Worm (Caenorhabditis elegans): Measurements from ENCODE around the gene wht-4.

Gene wht-4

ce11 chrII:3318839-3319238, 40.1 kb downstream of the wht-4 start:
- TF ChIP-seq unc-62 (GFP tag; optimal IDR thresholded peaks at IDR 0.05) (no peak), nhr-237 (tag; optimal IDR thresholded peaks at IDR 0.05) (no peak)

ce11 chrII:3322257-3322656, 43.5 kb downstream of the wht-4 start, which contains the start of gene Y46D2A.1:
Y46D2A.1 (plus strand) TSS chrII:3322557.
- TF ChIP-seq unc-120 (tag; optimal IDR thresholded peaks at IDR 0.05; ENCODE audit: poor library complexity, severe bottlenecking) (no peak), unc-62 (GFP tag; optimal IDR thresholded peaks at IDR 0.05) (no peak), ceh-43 (GFP tag; optimal IDR thresholded peaks at IDR 0.05) (no peak), cnd-1 (tag; optimal IDR thresholded peaks at IDR 0.05) (no peak), nhr-28 (tag; optimal IDR thresholded peaks at IDR 0.05) (no peak), elt-3 (tag; optimal IDR thresholded peaks at IDR 0.05) (no peak), zip-8 (tag; optimal IDR thresholded peaks at IDR 0.05) (no peak), lin-13 (tag; optimal IDR thresholded peaks at IDR 0.05) (no peak), nhr-12 (tag; optimal IDR thresholded peaks at IDR 0.05) (no peak), sptf-1 (tag; optimal IDR thresholded peaks at IDR 0.05) (no peak), elt-1 (tag; optimal IDR thresholded peaks at IDR 0.05; ENCODE audit: borderline replicate concordance, insufficient read depth) (no peak), nhr-76 (tag; optimal IDR thresholded peaks at IDR 0.05) (no peak), bed-3 (GFP tag; optimal IDR thresholded peaks at IDR 0.05) (no peak), pha-4 (tag; optimal IDR thresholded peaks at IDR 0.05) (no peak), drap-1 (GFP tag; optimal IDR thresholded peaks at IDR 0.05) (no peak)

ce11 chrII:3323179-3323578, 44.4 kb downstream of the wht-4 start, which contains the start of gene Y46D2A.2:
Y46D2A.2 (minus strand) TSS chrII:3323279.
- TF ChIP-seq ztf-11 (tag; optimal IDR thresholded peaks at IDR 0.05) (no peak), ceh-83 (GFP tag; optimal IDR thresholded peaks at IDR 0.05) (no peak), lin-32 (GFP tag; optimal IDR thresholded peaks at IDR 0.05) (no peak), nhr-237 (tag; optimal IDR thresholded peaks at IDR 0.05) (no peak), elt-3 (tag; optimal IDR thresholded peaks at IDR 0.05) (no peak), snpc-4 (tag; optimal IDR thresholded peaks at IDR 0.05) (no peak), M03D4.4 (tag; optimal IDR thresholded peaks at IDR 0.05) (no peak), ces-1 (GFP tag; optimal IDR thresholded peaks at IDR 0.05) (no peak), sem-2 (GFP tag; optimal IDR thresholded peaks at IDR 0.05) (no peak), lin-13 (tag; optimal IDR thresholded peaks at IDR 0.05) (no peak), tbx-8 (GFP tag; optimal IDR thresholded peaks at IDR 0.05) (no peak), mls-2 (tag; optimal IDR thresholded peaks at IDR 0.05) (no peak), unc-62 (GFP tag; optimal IDR thresholded peaks at IDR 0.05) (no peak)

ce11 chrII:3327104-3327503, 48.4 kb downstream of the wht-4 start, which contains the start of gene Y46D2A.3:
Y46D2A.3 (minus strand) TSS chrII:3327204.
- no peak for TF ChIP-seq lin-13 (tag; optimal IDR thresholded peaks at IDR 0.05)
- no peak for TF ChIP-seq lsy-2 (tag; optimal IDR thresholded peaks at IDR 0.05)
- TF ChIP-seq ceh-83 (GFP tag; optimal IDR thresholded peaks at IDR 0.05): no peak
- no peak for TF ChIP-seq ces-1 (GFP tag; optimal IDR thresholded peaks at IDR 0.05)
- TF ChIP-seq nhr-76 (tag; optimal IDR thresholded peaks at IDR 0.05): no peak
- no peak for TF ChIP-seq lin-32 (GFP tag; optimal IDR thresholded peaks at IDR 0.05)
- TF ChIP-seq zip-8 (tag; optimal IDR thresholded peaks at IDR 0.05): no peak
- no peak for TF ChIP-seq pha-4 (tag; optimal IDR thresholded peaks at IDR 0.05)
- no peak for TF ChIP-seq tbx-8 (GFP tag; optimal IDR thresholded peaks at IDR 0.05)
- TF ChIP-seq ham-2 (GFP tag; optimal IDR thresholded peaks at IDR 0.05): no peak
- TF ChIP-seq mls-2 (tag; optimal IDR thresholded peaks at IDR 0.05): no peak
- no peak for TF ChIP-seq unc-120 (tag; optimal IDR thresholded peaks at IDR 0.05; ENCODE audit: poor library complexity, severe bottlenecking)
- TF ChIP-seq mep-1 (tag; optimal IDR thresholded peaks at IDR 0.05): no peak
- TF ChIP-seq sem-2 (GFP tag; optimal IDR thresholded peaks at IDR 0.05): no peak
- TF ChIP-seq ceh-43 (GFP tag; optimal IDR thresholded peaks at IDR 0.05): no peak
- no peak for TF ChIP-seq nhr-237 (tag; optimal IDR thresholded peaks at IDR 0.05)
- no peak for TF ChIP-seq nhr-2 (tag; optimal IDR thresholded peaks at IDR 0.05)
